Fruit fly (Drosophila melanogaster): ENCODE data around the gene emb.

The emb gene

DNA sequence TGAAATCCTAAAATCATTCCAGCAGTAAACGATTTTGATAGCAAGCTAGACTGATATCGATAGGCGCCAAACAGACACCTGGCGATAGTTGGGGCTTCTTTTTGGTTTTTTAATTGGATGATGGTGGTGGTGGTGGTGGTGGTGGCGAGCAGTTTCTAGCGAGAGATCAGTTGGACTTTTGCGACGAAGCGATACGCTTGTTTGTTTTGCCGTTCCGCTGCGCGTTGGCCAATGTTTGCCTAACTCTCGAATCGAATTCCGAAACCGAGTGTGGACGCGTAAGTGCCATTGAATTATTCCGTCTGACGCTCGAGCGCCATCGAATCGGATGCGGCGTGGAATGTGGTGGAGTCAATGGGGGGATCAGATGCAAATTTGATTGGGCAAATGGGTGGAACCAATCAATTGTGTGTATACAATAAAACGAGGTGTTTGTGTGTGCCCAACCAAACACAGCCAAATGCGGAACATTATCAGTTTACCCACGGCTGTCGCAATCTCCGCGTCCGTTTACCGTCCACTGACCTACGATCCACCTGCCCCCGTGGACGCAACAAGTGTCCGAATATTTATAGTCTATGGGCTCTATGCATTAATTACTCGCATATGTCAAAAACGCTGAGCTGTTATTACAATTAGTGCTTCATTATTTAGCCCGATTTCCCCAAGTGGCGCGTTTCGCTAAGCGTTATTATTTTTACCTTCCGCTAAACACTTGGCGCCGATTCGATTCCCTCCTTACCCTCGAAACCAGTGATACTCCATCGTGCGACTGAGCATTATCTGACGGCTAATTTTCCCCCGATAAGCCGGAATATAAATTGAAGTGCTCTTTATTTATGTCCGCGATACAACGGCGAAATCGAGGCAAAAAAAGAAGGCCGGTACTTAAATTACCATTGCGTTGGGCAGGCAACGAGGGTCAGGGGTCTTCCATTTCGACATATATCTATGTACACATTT, 32.7 kb upstream of the emb start, which contains the start of gene CG17292 (continued):
- peak; percentile 30 for TF ChIP-seq Hand (GFP tag; optimal IDR thresholded peaks at IDR 0.05)
- TF ChIP-seq ase (GFP tag; IDR thresholded peaks at IDR 0.05) = peak; percentile 62; the same call in 1 of the 3 replicates
- TF ChIP-seq CG7745 (tag; optimal IDR thresholded peaks at IDR 0.05) = no peak
- TF ChIP-seq jigr1 (GFP tag; IDR thresholded peaks at IDR 0.05) = no peak; the same call in 2 of the 3 replicates
- peak; percentile 40; the same call in 1 of the 2 replicates for TF ChIP-seq cas (GFP tag; IDR thresholded peaks at IDR 0.05)
- TF ChIP-seq Sox102F (GFP tag; optimal IDR thresholded peaks at IDR 0.05) = peak; percentile 34
- peak; percentile 62 for TF ChIP-seq mirr (GFP tag; optimal IDR thresholded peaks at IDR 0.05)
- TF ChIP-seq ATbp (GFP tag; optimal IDR thresholded peaks at IDR 0.05) = peak; percentile 78
- TF ChIP-seq Rfx (GFP tag; IDR thresholded peaks at IDR 0.05) = peak; percentile 82
- peak in 1 of 2 experiments; percentile 32 for TF ChIP-seq crp (GFP tag; optimal IDR thresholded peaks at IDR 0.05)
- TF ChIP-seq sim (GFP tag; IDR thresholded peaks at IDR 0.05) = no peak
- TF ChIP-seq CG11695 (GFP tag; IDR thresholded peaks at IDR 0.05) = peak; percentile 48; the same call in 1 of the 3 replicates
- no peak for TF ChIP-seq psq (GFP tag; optimal IDR thresholded peaks at IDR 0.05)
- peak; percentile 15 for TF ChIP-seq eyg (GFP tag; optimal IDR thresholded peaks at IDR 0.05)
- peak; percentile 59 for TF ChIP-seq gcm (GFP tag; optimal IDR thresholded peaks at IDR 0.05)
- TF ChIP-seq CG14860 (GFP tag; IDR thresholded peaks at IDR 0.05; ENCODE audit: partially characterized antibody) = peak; percentile 80
- peak; percentile 26 for TF ChIP-seq repo (GFP tag; optimal IDR thresholded peaks at IDR 0.05)
- TF ChIP-seq Fer3 (tag; optimal IDR thresholded peaks at IDR 0.05) = peak; percentile 30
- TF ChIP-seq CG15601 (tag; optimal IDR thresholded peaks at IDR 0.05) = peak; percentile 33
- TF ChIP-seq CG1233 (GFP tag; optimal IDR thresholded peaks at IDR 0.05) = peak; percentile 4
- TF ChIP-seq fu2 (GFP tag; optimal IDR thresholded peaks at IDR 0.05) = no peak
- TF ChIP-seq CTCF (GFP tag; optimal IDR thresholded peaks at IDR 0.05) = peak; percentile 57
- TF ChIP-seq Dad (GFP tag; optimal IDR thresholded peaks at IDR 0.05) = peak; percentile 65
- TF ChIP-seq Bgb (GFP tag; IDR thresholded peaks at IDR 0.05; ENCODE audit: partially characterized antibody) = peak; percentile 94
- no peak for TF ChIP-seq Atf-2 (GFP tag; optimal IDR thresholded peaks at IDR 0.05)
- peak; percentile 84 for TF ChIP-seq hb (GFP tag; IDR thresholded peaks at IDR 0.05; ENCODE audit: partially characterized antibody)
- TF ChIP-seq CG4854 (GFP tag; optimal IDR thresholded peaks at IDR 0.05) = peak; percentile 37
- no peak for TF ChIP-seq TFAM (GFP tag; optimal IDR thresholded peaks at IDR 0.05)
- peak; percentile 61 for TF ChIP-seq CG3847 (GFP tag; IDR thresholded peaks at IDR 0.05)
- TF ChIP-seq ham (GFP tag; IDR thresholded peaks at IDR 0.05) = 0 out of 2 replicates have a peak, but pooled peaks have one; percentile 9
- peak in 1 of 2 experiments; percentile 59 for TF ChIP-seq dpn (GFP tag; optimal IDR thresholded peaks at IDR 0.05)
- TF ChIP-seq CG4404 (GFP tag; IDR thresholded peaks at IDR 0.05) = no peak
- TF ChIP-seq lbe (GFP tag; optimal IDR thresholded peaks at IDR 0.05) = no peak
- no peak for TF ChIP-seq pan (optimal IDR thresholded peaks at IDR 0.05)
- peak in 1 of 2 experiments; percentile 72 for TF ChIP-seq pan (GFP tag; optimal IDR thresholded peaks at IDR 0.05 in 1 of 2, IDR thresholded peaks at IDR 0.05 in 1 of 2)
- TF ChIP-seq dysf (GFP tag; IDR thresholded peaks at IDR 0.05) = peak; percentile 56; the same call in 2 of the 3 replicates
- peak; percentile 32 for TF ChIP-seq sens (GFP tag)
- TF ChIP-seq corto (GFP tag; optimal IDR thresholded peaks at IDR 0.05) = no peak
- TF ChIP-seq CG15269 (tag; optimal IDR thresholded peaks at IDR 0.05) = peak; percentile 63
- TF ChIP-seq CkIIα-i1 (GFP tag; IDR thresholded peaks at IDR 0.05) = no peak
- peak; percentile 79 for TF ChIP-seq CG34376 (GFP tag; optimal IDR thresholded peaks at IDR 0.05)
- TF ChIP-seq toy (GFP tag; IDR thresholded peaks at IDR 0.05) = no peak
- TF ChIP-seq CG1024 (GFP tag; IDR thresholded peaks at IDR 0.05) = peak; percentile 67
- TF ChIP-seq CG13287 (GFP tag; IDR thresholded peaks at IDR 0.05; ENCODE audit: partially characterized antibody) = peak; percentile 95
- peak; percentile 93 for TF ChIP-seq CG10543 (GFP tag; optimal IDR thresholded peaks at IDR 0.05)
- no peak for TF ChIP-seq CG43689 (GFP tag; IDR thresholded peaks at IDR 0.05)
- no peak for TF ChIP-seq CG11560 (tag; IDR thresholded peaks at IDR 0.05)
- TF ChIP-seq Hmr (GFP tag; optimal IDR thresholded peaks at IDR 0.05) = peak; percentile 81
